Worm (Caenorhabditis elegans) whole organism, mixed stage, embryonic: ENCODE measurements around the gene F58F9.9.

Experiments used
- M03D4.4 ChIP-seq: sonication (generic microtip); optimal IDR thresholded peaks from 2 replicates; lab custom pipeline; 2017; ENCODE audit warnings: mild to moderate bottlenecking, missing genetic modification characterization, missing compliant biosample characterization
- blmp-1 ChIP-seq: fragments of 150-350 bp; optimal IDR thresholded peaks from 2 replicates; lab custom pipeline; 2014; ENCODE audit warnings: missing biosample characterization, missing genetic modification characterization
- ham-2 ChIP-seq: fragments of 200-800 bp; sonication (Bioruptor generic); optimal IDR thresholded peaks from 2 replicates; lab custom pipeline; 2018; ENCODE audit warnings: mild to moderate bottlenecking, missing genetic modification characterization, missing compliant biosample characterization
- lsy-2 ChIP-seq: fragments of 150-350 bp; optimal IDR thresholded peaks from 2 replicates; lab custom pipeline; 2014; ENCODE audit warnings: missing biosample characterization, missing genetic modification characterization
- mab-5 ChIP-seq: fragments of 150-350 bp; optimal IDR thresholded peaks from 2 replicates; lab custom pipeline; 2014; ENCODE audit warnings: missing biosample characterization, missing genetic modification characterization
- mep-1 ChIP-seq: fragments of 150-350 bp; optimal IDR thresholded peaks from 2 replicates; lab custom pipeline; 2017; ENCODE audit warnings: missing biosample characterization, missing genetic modification reagents, missing genetic modification characterization, inconsistent platforms
- nhr-12 ChIP-seq: fragments of 150-350 bp; optimal IDR thresholded peaks from 2 replicates; lab custom pipeline; 2014; ENCODE audit warnings: missing biosample characterization, missing genetic modification characterization
- nhr-237 ChIP-seq: fragments of 150-350 bp; optimal IDR thresholded peaks from 2 replicates; lab custom pipeline; 2014; ENCODE audit warnings: missing biosample characterization, missing genetic modification characterization
- sptf-1 ChIP-seq: sonication (generic microtip); optimal IDR thresholded peaks from 2 replicates; lab custom pipeline; 2017; ENCODE audit warnings: mild to moderate bottlenecking, missing genetic modification characterization, moderate library complexity, missing compliant biosample characterization
- tbx-8 ChIP-seq: fragments of 200-800 bp; sonication (Bioruptor generic); optimal IDR thresholded peaks from 2 replicates; lab custom pipeline; 2018; ENCODE audit warnings: mild to moderate bottlenecking, missing genetic modification characterization, moderate library complexity, missing compliant biosample characterization
- unc-62 ChIP-seq: fragments of 150-350 bp; optimal IDR thresholded peaks from 2 replicates; lab custom pipeline; 2014; ENCODE audit warnings: missing biosample characterization, missing genetic modification reagents, missing genetic modification characterization
- zip-8 ChIP-seq: fragments of 150-350 bp; optimal IDR thresholded peaks from 2 replicates; lab custom pipeline; 2014; ENCODE audit warnings: missing biosample characterization, missing genetic modification characterization
- ztf-11 ChIP-seq: fragments of 150-350 bp; optimal IDR thresholded peaks from 2 replicates; lab custom pipeline; 2014; ENCODE audit warnings: missing biosample characterization, missing genetic modification characterization

DNA sequence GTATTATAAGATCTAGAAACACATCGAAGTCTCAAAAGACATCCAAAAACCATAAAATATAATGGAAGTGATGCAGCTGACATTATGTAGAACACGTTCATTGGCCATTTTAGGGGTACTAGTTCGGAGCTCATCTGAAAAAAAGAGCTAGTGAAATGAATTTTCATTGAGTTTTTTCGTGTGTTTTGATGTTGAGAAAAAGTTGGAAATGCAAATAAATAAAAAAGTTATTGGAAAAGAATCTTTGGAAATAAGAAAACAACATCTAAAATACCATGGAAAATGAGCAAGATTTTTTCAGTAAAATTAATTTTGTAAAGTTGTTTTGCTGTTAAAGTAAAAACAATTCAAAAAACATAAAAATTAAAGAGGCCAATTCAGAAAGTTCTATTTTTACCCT is 50.6 kb downstream of the F58F9.9 start, which contains the start of gene srv-24:
- TF ChIP-seq mab-5 (no peak), M03D4.4 (tag; lab: Kevin White, UChicago) (no peak), sptf-1 (tag; lab: Kevin White, UChicago) (no peak), lsy-2 (tag; lab: Kevin White, UChicago) (no peak), ztf-11 (tag; lab: Kevin White, UChicago) (no peak), nhr-237 (tag; lab: Kevin White, UChicago) (no peak), zip-8 (tag; lab: Kevin White, UChicago) (no peak), unc-62 (no peak), mep-1 (tag; lab: Kevin White, UChicago) (no peak), blmp-1 (tag; lab: Kevin White, UChicago) (no peak), ham-2 (GFP tag; lab: Kevin White, UChicago) (no peak), nhr-12 (tag; lab: Kevin White, UChicago) (no peak), tbx-8 (no peak)
